Fruit fly (Drosophila melanogaster): ENCODE measurements around the gene Mnt.

Gene Mnt

DNA sequence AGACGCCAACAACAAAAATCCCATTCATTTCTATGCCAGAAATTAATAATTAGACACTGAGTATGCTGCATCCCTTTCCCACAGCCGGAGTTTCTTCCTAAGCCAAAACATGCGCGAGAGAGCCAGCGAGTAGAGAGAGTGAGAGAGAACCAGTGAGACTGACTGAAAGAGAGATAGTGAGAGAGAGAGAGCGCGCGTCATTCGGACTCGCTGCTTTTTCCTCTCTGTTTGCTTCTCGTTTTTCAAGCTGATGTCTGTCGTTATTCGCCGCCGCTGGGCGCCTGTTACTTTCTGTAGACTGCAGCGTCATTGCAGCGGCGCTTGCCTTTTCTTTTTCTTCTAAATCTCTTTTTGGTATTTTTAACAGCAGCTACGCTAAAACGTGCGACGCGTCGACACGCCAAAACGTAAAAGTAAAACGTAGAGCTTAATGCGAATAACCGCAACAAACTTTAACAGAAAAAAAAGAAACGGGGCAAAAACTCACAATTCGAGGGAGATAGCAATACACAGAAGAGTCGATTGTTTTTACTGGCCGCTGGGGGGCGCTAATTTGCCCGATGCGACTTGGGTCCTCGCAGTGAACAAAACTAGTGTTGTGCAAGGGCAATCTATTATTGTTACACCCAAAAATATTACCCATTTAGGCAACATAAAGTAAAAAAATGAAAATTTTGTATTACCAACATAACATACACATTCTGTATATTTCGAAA, 69.3 kb downstream of the Mnt start (continued):
- TF ChIP-seq Hr78 (GFP tag; optimal IDR thresholded peaks at IDR 0.05) (no peak), sens-2 (GFP tag; IDR thresholded peaks at IDR 0.05) (no peak), CG2678 (tag; optimal IDR thresholded peaks at IDR 0.05) (no peak), CG16813 (GFP tag; IDR thresholded peaks at IDR 0.05; ENCODE audit: partially characterized antibody) (peak; percentile 47; the same call in 1 of the 3 replicates), HLH3B (GFP tag; IDR thresholded peaks at IDR 0.05) (no peak), Oaz (GFP tag; IDR thresholded peaks at IDR 0.05) (no peak), fd64A (GFP tag; optimal IDR thresholded peaks at IDR 0.05) (no peak), Hmx (GFP tag; optimal IDR thresholded peaks at IDR 0.05) (no peak), zf30C (GFP tag; optimal IDR thresholded peaks at IDR 0.05) (no peak), CG1024 (GFP tag; IDR thresholded peaks at IDR 0.05) (no peak), B-H2 (GFP tag; optimal IDR thresholded peaks at IDR 0.05) (peak; percentile 29), CG11093 (GFP tag; IDR thresholded peaks at IDR 0.05) (no peak), H2.0 (GFP tag; IDR thresholded peaks at IDR 0.05) (no peak), CG13123 (GFP tag; optimal IDR thresholded peaks at IDR 0.05) (no peak), CG10274 (GFP tag; optimal IDR thresholded peaks at IDR 0.05) (no peak), Dp (GFP tag; optimal IDR thresholded peaks at IDR 0.05) (no peak), Adf1 (GFP tag; IDR thresholded peaks at IDR 0.05) (peak; percentile 69; the same call in 1 of the 2 replicates), grau (tag; optimal IDR thresholded peaks at IDR 0.05) (no peak), abd-A (tag; optimal IDR thresholded peaks at IDR 0.05) (peak; percentile 97), Dad (GFP tag; optimal IDR thresholded peaks at IDR 0.05) (no peak), CoRest (tag; optimal IDR thresholded peaks at IDR 0.05) (no peak), CG1832 (GFP tag; optimal IDR thresholded peaks at IDR 0.05) (peak; percentile 92), bigmax (GFP tag; optimal IDR thresholded peaks at IDR 0.05) (no peak), CG7987 (GFP tag; optimal IDR thresholded peaks at IDR 0.05) (no peak), slbo (GFP tag; IDR thresholded peaks at IDR 0.05) (peak; percentile 52), B-H1 (GFP tag; IDR thresholded peaks at IDR 0.05) (no peak), sna (GFP tag; IDR thresholded peaks at IDR 0.05; ENCODE audit: partially characterized antibody) (peak; percentile 66; the same call in 1 of the 2 replicates), Jarid2 (GFP tag; optimal IDR thresholded peaks at IDR 0.05) (no peak), CG12071 (GFP tag; optimal IDR thresholded peaks at IDR 0.05) (peak; percentile 11), Rfx (GFP tag; IDR thresholded peaks at IDR 0.05) (no peak; the same call in 1 of the 2 replicates), CG7963 (GFP tag; IDR thresholded peaks at IDR 0.05; ENCODE audit: partially characterized antibody) (no peak), bcd (GFP tag; optimal IDR thresholded peaks at IDR 0.05) (peak; percentile 1), cad (GFP tag; optimal IDR thresholded peaks at IDR 0.05) (peak; percentile 51), CG11456 (GFP tag; IDR thresholded peaks at IDR 0.05) (peak; percentile 55; the same call in 2 of the 3 replicates), nerfin-2 (GFP tag; IDR thresholded peaks at IDR 0.05; ENCODE audit: partially characterized antibody) (no peak), CG8478 (optimal IDR thresholded peaks at IDR 0.05) (no peak), Usf (GFP tag; optimal IDR thresholded peaks at IDR 0.05) (no peak), CG17912 (GFP tag; optimal IDR thresholded peaks at IDR 0.05) (peak; percentile 50), chif (GFP tag; optimal IDR thresholded peaks at IDR 0.05) (no peak), insv (GFP tag; optimal IDR thresholded peaks at IDR 0.05) (peak in 1 of 2 experiments; percentile 25), CkIIα-i1 (GFP tag; IDR thresholded peaks at IDR 0.05) (no peak), CG7839 (tag; optimal IDR thresholded peaks at IDR 0.05) (no peak), CG7745 (tag; optimal IDR thresholded peaks at IDR 0.05) (peak; percentile 98), CG17802 (tag; optimal IDR thresholded peaks at IDR 0.05) (no peak), Myb (GFP tag; optimal IDR thresholded peaks at IDR 0.05) (no peak), ERR (GFP tag; optimal IDR thresholded peaks at IDR 0.05) (peak; percentile 28), trh (GFP tag; optimal IDR thresholded peaks at IDR 0.05) (no peak), CG3726 (GFP tag; IDR thresholded peaks at IDR 0.05) (no peak), CG6854 (GFP tag; optimal IDR thresholded peaks at IDR 0.05) (no peak), Lhr (GFP tag; optimal IDR thresholded peaks at IDR 0.05) (peak; percentile 75)
